Worm (Caenorhabditis elegans) whole organism, L4/young adult: ENCODE measurements around the gene C47G2.4.

ENCODE experiments used
- W03F9.2 ChIP-seq: fragments of 150-350 bp; optimal IDR thresholded peaks from 2 replicates; lab custom pipeline; 2014; ENCODE audit warnings: missing biosample characterization, missing genetic modification characterization
- dao-5 ChIP-seq: sonication (generic microtip); optimal IDR thresholded peaks from 2 replicates; lab custom pipeline; 2016; ENCODE audit warnings: missing genotype, missing genetic modification characterization, moderate library complexity, missing compliant biosample characterization
- him-1 ChIP-seq: sonication (generic microtip); optimal IDR thresholded peaks from 2 replicates; lab custom pipeline; 2016; ENCODE audit warnings: missing genotype, missing genetic modification reagents, missing genetic modification characterization, missing compliant biosample characterization

DNA sequence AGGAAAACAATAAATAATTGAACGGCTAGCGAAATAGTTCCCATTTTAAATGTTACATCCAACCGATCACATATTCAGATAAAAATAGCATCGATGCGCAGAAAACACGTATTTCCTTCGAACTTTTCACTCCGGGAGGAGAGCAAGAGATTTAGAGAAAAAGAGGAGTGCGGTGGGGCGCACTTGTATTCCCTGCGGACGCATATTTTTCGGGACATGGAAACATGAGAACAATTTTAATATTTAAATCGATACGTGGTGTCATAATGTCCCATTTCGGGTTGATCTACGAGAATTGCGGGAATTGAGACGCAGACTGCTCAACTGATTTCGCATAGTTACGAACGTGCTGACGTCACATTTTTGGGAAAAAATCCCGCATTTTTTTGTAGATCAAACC lies at the start of gene C47G2.4:
- TF ChIP-seq dao-5 (tag; lab: Kevin White, UChicago) = no peak
- TF ChIP-seq him-1 (tag; lab: Kevin White, UChicago) = no peak
- TF ChIP-seq W03F9.2 (tag; lab: Kevin White, UChicago) = peak; percentile 69
